Fruit fly (Drosophila melanogaster) whole organism, embryonic: Measurements from ENCODE around the gene CG31816.

ENCODE experiments used
- CG10462 ChIP-seq: fragments of 200-800 bp; sonication (Bioruptor generic); optimal IDR thresholded peaks from 2 replicates; lab custom pipeline; 2016; ENCODE audit warnings: missing biosample characterization, missing genetic modification characterization
- CG11560 ChIP-seq: fragments of 200-800 bp; sonication (Bioruptor generic); IDR thresholded peaks from 3 replicates; pipeline ENCODE4 v1.3.6; 2022; ENCODE audit warnings: missing biosample characterization, missing genetic modification characterization
- CG13287 ChIP-seq: fragments of 200-800 bp; sonication (Bioruptor generic); IDR thresholded peaks from 2 replicates; pipeline ENCODE4 v1.3.6; 2022; ENCODE audit warnings: missing biosample characterization, missing genetic modification characterization; ENCODE audit not compliant: partially characterized antibody
- CG14014 ChIP-seq: fragments of 200-800 bp; sonication (Bioruptor generic); IDR thresholded peaks from 2 replicates; pipeline ENCODE4 v1.3.6; 2022; ENCODE audit warnings: missing biosample characterization, missing genetic modification characterization
- CG15601 ChIP-seq: fragments of 200-800 bp; sonication (Bioruptor generic); optimal IDR thresholded peaks from 3 replicates; lab custom pipeline; 2019; ENCODE audit warnings: missing biosample characterization, mild to moderate bottlenecking, missing genetic modification characterization, moderate library complexity
- CG15696 ChIP-seq: fragments of 200-800 bp; sonication (Bioruptor generic); optimal IDR thresholded peaks from 2 replicates; lab custom pipeline; 2019; ENCODE audit warnings: missing biosample characterization, mild to moderate bottlenecking, missing genetic modification characterization, moderate library complexity
- CG1603 ChIP-seq: fragments of 200-800 bp; sonication (Bioruptor generic); optimal IDR thresholded peaks from 2 replicates; lab custom pipeline; 2019; ENCODE audit warnings: missing biosample characterization, mild to moderate bottlenecking, missing genetic modification characterization, moderate library complexity
- CG1647 ChIP-seq: fragments of 200-800 bp; sonication (Bioruptor generic); optimal IDR thresholded peaks from 3 replicates; lab custom pipeline; 2016; ENCODE audit warnings: missing biosample characterization, missing genetic modification characterization
- CG17359 ChIP-seq: fragments of 200-800 bp; sonication (Bioruptor generic); optimal IDR thresholded peaks from 3 replicates; lab custom pipeline; 2018; ENCODE audit warnings: missing biosample characterization, mild to moderate bottlenecking, missing genetic modification characterization, moderate library complexity
- CG17385 ChIP-seq: fragments of 200-800 bp; sonication (Bioruptor generic); optimal IDR thresholded peaks from 3 replicates; lab custom pipeline; 2018; ENCODE audit warnings: missing biosample characterization, mild to moderate bottlenecking, missing genetic modification characterization
- CG17802 ChIP-seq: fragments of 200-800 bp; sonication (Bioruptor generic); optimal IDR thresholded peaks from 2 replicates; lab custom pipeline; 2018; ENCODE audit warnings: missing biosample characterization, mild to moderate bottlenecking, missing genetic modification characterization, moderate library complexity
- CG1832 ChIP-seq: fragments of 200-800 bp; sonication (Bioruptor generic); optimal IDR thresholded peaks from 2 replicates; lab custom pipeline; 2017; ENCODE audit warnings: missing biosample characterization, mild to moderate bottlenecking, missing genetic modification characterization, inconsistent platforms
- CG2199 ChIP-seq: fragments of 200-800 bp; sonication (Bioruptor generic); IDR thresholded peaks from 3 replicates; pipeline ENCODE4 v1.3.6; 2022; ENCODE audit warnings: missing biosample characterization, missing genetic modification characterization
- CG32767 ChIP-seq: fragments of 200-800 bp; sonication (Bioruptor generic); IDR thresholded peaks from 2 replicates; pipeline ENCODE4 v1.3.6; 2022; ENCODE audit warnings: missing biosample characterization, missing genetic modification characterization
- CG32772 ChIP-seq: fragments of 200-800 bp; sonication (Bioruptor generic); IDR thresholded peaks from 2 replicates; pipeline ENCODE4 v1.3.6; 2022; ENCODE audit warnings: missing biosample characterization, missing genetic modification characterization
- CG7963 ChIP-seq: fragments of 200-800 bp; sonication (Bioruptor generic); IDR thresholded peaks from 3 replicates; pipeline ENCODE4 v1.3.6; 2022; ENCODE audit warnings: missing biosample characterization, missing genetic modification characterization; ENCODE audit not compliant: partially characterized antibody
- CG8089 ChIP-seq: fragments of 200-800 bp; sonication (Bioruptor generic); optimal IDR thresholded peaks from 3 replicates; lab custom pipeline; 2016; ENCODE audit warnings: missing biosample characterization, missing genetic modification characterization
- Deaf1 ChIP-seq: fragments of 200-800 bp; optimal IDR thresholded peaks from 3 replicates; lab custom pipeline; 2019; ENCODE audit warnings: missing biosample characterization, mild to moderate bottlenecking, missing genetic modification characterization, moderate library complexity
- Dref ChIP-seq: fragments of 200-800 bp; sonication (Bioruptor generic); IDR thresholded peaks from 2 replicates; pipeline ENCODE4 v1.3.6; 2022; ENCODE audit warnings: missing biosample characterization, missing genetic modification characterization
- E2f1 ChIP-seq: fragments of 200-800 bp; sonication (Bioruptor generic); IDR thresholded peaks from 2 replicates; pipeline ENCODE4 v1.3.6; 2022; ENCODE audit warnings: missing biosample characterization, missing genetic modification characterization
- HmgD ChIP-seq: fragments of 200-800 bp; sonication (Bioruptor generic); optimal IDR thresholded peaks from 3 replicates; lab custom pipeline; 2016; ENCODE audit warnings: missing biosample characterization, missing genetic modification characterization
- Lpt ChIP-seq: fragments of >200 bp; optimal IDR thresholded peaks from 2 replicates; lab custom pipeline; 2018; ENCODE audit warnings: missing biosample characterization, missing genetic modification characterization
- Nf-YC ChIP-seq: fragments of 200-800 bp; optimal IDR thresholded peaks from 3 replicates; lab custom pipeline; 2019; ENCODE audit warnings: missing biosample characterization, mild to moderate bottlenecking, missing genetic modification characterization, moderate library complexity
- Scr ChIP-seq: fragments of 200-800 bp; sonication (Bioruptor generic); IDR thresholded peaks from 2 replicates; pipeline ENCODE4 v1.3.6; 2022; ENCODE audit warnings: missing biosample characterization, missing genetic modification characterization; ENCODE audit not compliant: partially characterized antibody
- Trl ChIP-seq, 3 experiments: fragments of >200 bp in 2 of 3; fragments of 200-800 bp in 1 of 3; sonication (Bioruptor generic) in 1 of 3; optimal IDR thresholded peaks; 2 replicates in 1 of 3; 3 replicates in 2 of 3; lab custom pipeline; 2016 to 2017; ENCODE audit warnings: missing biosample characterization in 1 of 3, missing genetic modification characterization in 1 of 3
- Usf ChIP-seq: fragments of 200-800 bp; sonication (Bioruptor generic); optimal IDR thresholded peaks from 2 replicates; lab custom pipeline; 2017; ENCODE audit warnings: missing genotype, missing biosample characterization, missing genetic modification characterization
- btn ChIP-seq: fragments of 200-800 bp; sonication (Bioruptor generic); optimal IDR thresholded peaks from 2 replicates; lab custom pipeline; 2016; ENCODE audit warnings: missing biosample characterization, missing genetic modification characterization
- cg ChIP-seq: fragments of 200-800 bp; sonication (Bioruptor generic); optimal IDR thresholded peaks from 3 replicates; lab custom pipeline; 2019; ENCODE audit warnings: missing biosample characterization, mild to moderate bottlenecking, missing genetic modification characterization, moderate library complexity
- croc ChIP-seq: fragments of 200-800 bp; sonication (Bioruptor generic); conservative IDR thresholded peaks from 3 replicates; pipeline ENCODE4 v1.3.6; 2022; ENCODE audit warnings: missing biosample characterization, missing genetic modification characterization
- gce ChIP-seq: fragments of 200-800 bp; sonication (Bioruptor generic); IDR thresholded peaks from 3 replicates; pipeline ENCODE4 v1.3.6; 2022; ENCODE audit warnings: missing biosample characterization, missing genetic modification characterization
- grau ChIP-seq: fragments of 200-800 bp; optimal IDR thresholded peaks from 3 replicates; lab custom pipeline; 2019; ENCODE audit warnings: missing biosample characterization, mild to moderate bottlenecking, missing genetic modification characterization, moderate library complexity
- jumu ChIP-seq: fragments of 200-800 bp; sonication (Bioruptor generic); optimal IDR thresholded peaks from 3 replicates; lab custom pipeline; 2016; ENCODE audit warnings: missing biosample characterization, missing genetic modification characterization
- kni ChIP-seq: fragments of 200-800 bp; sonication (Bioruptor generic); optimal IDR thresholded peaks from 3 replicates; lab custom pipeline; 2017; ENCODE audit warnings: mild to moderate bottlenecking, missing biosample characterization, missing genetic modification reagents, missing genetic modification characterization
- lbe ChIP-seq: fragments of 200-800 bp; sonication (Bioruptor generic); optimal IDR thresholded peaks from 2 replicates; lab custom pipeline; 2016; ENCODE audit warnings: missing biosample characterization, mild to moderate bottlenecking, missing genetic modification characterization
- lov ChIP-seq, 2 experiments: fragments of 200-800 bp in 1 of 2; fragments of >200 bp in 1 of 2; sonication (Bioruptor generic) in 1 of 2; IDR thresholded peaks in 1 of 2; optimal IDR thresholded peaks in 1 of 2; 2 replicates in 1 of 2; 3 replicates in 1 of 2; pipeline versions ENCODE4 v1.3.6 to Lab custom; 2017 to 2022; ENCODE audit warnings: missing biosample characterization in 1 of 2, missing genetic modification characterization in 1 of 2
- org-1 ChIP-seq: fragments of 200-800 bp; sonication (Bioruptor generic); optimal IDR thresholded peaks from 2 replicates; lab custom pipeline; 2017; ENCODE audit warnings: missing biosample characterization, missing genetic modification characterization
- psq ChIP-seq: fragments of 200-800 bp; sonication (Bioruptor generic); optimal IDR thresholded peaks from 2 replicates; lab custom pipeline; 2017; ENCODE audit warnings: missing biosample characterization, missing genetic modification characterization
- row ChIP-seq: fragments of 200-800 bp; sonication (Bioruptor generic); IDR thresholded peaks from 3 replicates; pipeline ENCODE4 v1.3.6; 2022; ENCODE audit warnings: missing biosample characterization, missing genetic modification characterization
- schlank ChIP-seq: fragments of 200-800 bp; sonication (Bioruptor generic); optimal IDR thresholded peaks from 2 replicates; lab custom pipeline; 2018; ENCODE audit warnings: missing biosample characterization, mild to moderate bottlenecking, missing genetic modification characterization
- shn ChIP-seq: fragments of 200-800 bp; sonication (Bioruptor generic); optimal IDR thresholded peaks from 3 replicates; lab custom pipeline; 2016; ENCODE audit warnings: missing biosample characterization, missing genetic modification characterization
- stwl ChIP-seq: fragments of 200-800 bp; sonication (Bioruptor generic); optimal IDR thresholded peaks from 3 replicates; lab custom pipeline; 2018; ENCODE audit warnings: missing biosample characterization, mild to moderate bottlenecking, missing genetic modification characterization, moderate library complexity
- tap ChIP-seq: fragments of 200-800 bp; optimal IDR thresholded peaks from 3 replicates; lab custom pipeline; 2019; ENCODE audit warnings: missing biosample characterization, mild to moderate bottlenecking, missing genetic modification characterization, moderate library complexity
- tgo ChIP-seq: fragments of 200-800 bp; sonication (Bioruptor generic); IDR thresholded peaks from 3 replicates; pipeline ENCODE4 v1.3.6; 2022; ENCODE audit warnings: missing biosample characterization, missing genetic modification characterization
- tll ChIP-seq, 2 experiments: fragments of 200-800 bp in 1 of 2; fragments of >200 bp in 1 of 2; sonication (Bioruptor generic) in 1 of 2; optimal IDR thresholded peaks; 2 replicates each; lab custom pipeline; 2017 to 2019; ENCODE audit warnings: missing biosample characterization in 2 of 2, missing genetic modification characterization in 2 of 2, mild to moderate bottlenecking in 1 of 2, moderate library complexity in 1 of 2
- tna ChIP-seq: fragments of 200-800 bp; sonication (Bioruptor generic); IDR thresholded peaks from 2 replicates; pipeline ENCODE4 v1.3.6; 2022; ENCODE audit warnings: missing biosample characterization, missing genetic modification characterization; ENCODE audit not compliant: partially characterized antibody
- trem ChIP-seq: fragments of 200-800 bp; optimal IDR thresholded peaks from 3 replicates; lab custom pipeline; 2019; ENCODE audit warnings: missing biosample characterization, mild to moderate bottlenecking, missing genetic modification characterization, moderate library complexity
- unc-4 ChIP-seq: fragments of 200-800 bp; sonication (Bioruptor generic); IDR thresholded peaks from 2 replicates; pipeline ENCODE4 v1.3.6; 2022; ENCODE audit warnings: missing biosample characterization, missing genetic modification characterization; ENCODE audit not compliant: partially characterized antibody
- unpg ChIP-seq: fragments of 200-800 bp; sonication (Bioruptor generic); optimal IDR thresholded peaks from 3 replicates; lab custom pipeline; 2018; ENCODE audit warnings: missing biosample characterization, mild to moderate bottlenecking, missing genetic modification characterization, moderate library complexity
- zfh2 ChIP-seq: fragments of 200-800 bp; sonication (Bioruptor generic); optimal IDR thresholded peaks from 2 replicates; lab custom pipeline; 2016; ENCODE audit warnings: missing biosample characterization, missing genetic modification characterization

Gene CG31816

dm6 chr2L:16587654-16588348 lies 45.5 kb downstream of the CG31816 start (continued):
- no peak for TF ChIP-seq org-1 (GFP tag; lab: Kevin White, UChicago)
- no peak for TF ChIP-seq CG10462
- TF ChIP-seq CG13287 (GFP tag; lab: Robert Waterston, UW), result no peak; the same call in 1 of the 2 replicates
- no peak for TF ChIP-seq CG11560 (tag; lab: Robert Waterston, UW)
- no peak for TF ChIP-seq Dref (GFP tag; lab: Robert Waterston, UW)
- TF ChIP-seq CG17385 (GFP tag; lab: Kevin White, UChicago), result peak; percentile 12
- TF ChIP-seq shn, result no peak
- TF ChIP-seq E2f1 (GFP tag; lab: Robert Waterston, UW), result no peak
- TF ChIP-seq cg (GFP tag; lab: Kevin White, UChicago), result peak; percentile 85
- no peak for TF ChIP-seq Nf-YC (tag; lab: Kevin White, UChicago)
- no peak for TF ChIP-seq HmgD
- TF ChIP-seq btn (GFP tag; lab: Kevin White, UChicago), result no peak
- peak; percentile 49 for TF ChIP-seq CG1832 (GFP tag; lab: Kevin White, UChicago)
- TF ChIP-seq lov (optimal IDR thresholded peaks at IDR 0.05; lab: Kevin White, UChicago), result no peak
- no peak for TF ChIP-seq lov (GFP tag; IDR thresholded peaks at IDR 0.05; lab: Robert Waterston, UW)
- TF ChIP-seq Trl (optimal IDR thresholded peaks at IDR 0.05; lab: Kevin White, UChicago), result peak; percentile 93 to 96
- peak; percentile 10 for TF ChIP-seq Trl (GFP tag; optimal IDR thresholded peaks at IDR 0.05; lab: Kevin White, UChicago)
- no peak for TF ChIP-seq CG14014 (GFP tag; lab: Robert Waterston, UW)
- peak; percentile 32; the same call in 1 of the 2 replicates for TF ChIP-seq CG32772 (GFP tag; lab: Robert Waterston, UW)
- TF ChIP-seq unc-4, result no peak
- no peak for TF ChIP-seq Usf
- no peak for TF ChIP-seq unpg (GFP tag; lab: Kevin White, UChicago)
- TF ChIP-seq lbe, result peak; percentile 44
- TF ChIP-seq row (GFP tag; lab: Robert Waterston, UW), result peak; percentile 76
- no peak for TF ChIP-seq Scr
- TF ChIP-seq CG17802, result no peak
- no peak for TF ChIP-seq croc (GFP tag; lab: Robert Waterston, UW)
- no peak for TF ChIP-seq jumu (GFP tag; lab: Kevin White, UChicago)
- TF ChIP-seq tgo (GFP tag; lab: Robert Waterston, UW), result no peak
- no peak for TF ChIP-seq psq (GFP tag; lab: Kevin White, UChicago)
- TF ChIP-seq CG1603, result no peak
- TF ChIP-seq tap (tag; lab: Kevin White, UChicago), result no peak
- TF ChIP-seq CG1647 (GFP tag; lab: Kevin White, UChicago), result no peak
- TF ChIP-seq trem (tag; lab: Kevin White, UChicago), result no peak
- TF ChIP-seq schlank (tag; lab: Kevin White, UChicago), result no peak
- no peak for TF ChIP-seq zfh2 (GFP tag; lab: Kevin White, UChicago)
- TF ChIP-seq Deaf1 (tag; lab: Kevin White, UChicago), result no peak

dm6 chr2L:16588691-16589102 lies 46.4 kb downstream of the CG31816 start:
- peak; percentile 42 for TF ChIP-seq CG17385 (GFP tag; lab: Kevin White, UChicago)
- TF ChIP-seq psq (GFP tag; lab: Kevin White, UChicago), result peak; percentile 27
- TF ChIP-seq kni (GFP tag; lab: Kevin White, UChicago), result peak; percentile 52
- no peak for TF ChIP-seq gce
- TF ChIP-seq CG15696 (tag; lab: Kevin White, UChicago), result peak; percentile 34
- TF ChIP-seq stwl (tag; lab: Kevin White, UChicago), result peak; percentile 9
- TF ChIP-seq CG8089, result no peak
- peak; percentile 21 for TF ChIP-seq CG17359 (tag; lab: Kevin White, UChicago)
- no peak for TF ChIP-seq grau
- TF ChIP-seq CG2199 (GFP tag; lab: Robert Waterston, UW), result 0 out of 3 replicates have a peak, but pooled peaks have one; percentile 81
- TF ChIP-seq tna (GFP tag; lab: Robert Waterston, UW), result no peak
- no peak for TF ChIP-seq Lpt (GFP tag; lab: Kevin White, UChicago)
- TF ChIP-seq tll (GFP tag; optimal IDR thresholded peaks at IDR 0.05; lab: Kevin White, UChicago), result no peak
- TF ChIP-seq lov (optimal IDR thresholded peaks at IDR 0.05; lab: Kevin White, UChicago), result no peak
- TF ChIP-seq lov (GFP tag; IDR thresholded peaks at IDR 0.05; lab: Robert Waterston, UW), result no peak
- peak; percentile 0 for TF ChIP-seq CG15601 (tag; lab: Kevin White, UChicago)
- 0 out of 2 replicates have a peak, but pooled peaks have one; percentile 29 for TF ChIP-seq CG32767 (GFP tag; lab: Robert Waterston, UW)
- no peak for TF ChIP-seq CG7963
